Worm (Caenorhabditis elegans) whole organism, L1 larva: ENCODE measurements around the gene clr-1.

Experiments
- ces-1 ChIP-seq: fragments of 150-350 bp; optimal IDR thresholded peaks from 2 replicates; lab custom pipeline; 2014; ENCODE audit warnings: missing biosample characterization, missing genetic modification reagents, missing genetic modification characterization
- dsc-1 ChIP-seq: sonication (generic microtip); optimal IDR thresholded peaks from 2 replicates; lab custom pipeline; 2016; ENCODE audit warnings: mild to moderate bottlenecking, missing genetic modification characterization, missing compliant biosample characterization
- fos-1 ChIP-seq: fragments of 150-350 bp; optimal IDR thresholded peaks from 2 replicates; lab custom pipeline; 2014; ENCODE audit warnings: missing biosample characterization, missing genetic modification characterization
- lin-14 ChIP-seq: fragments of 200-800 bp; sonication (Bioruptor generic); optimal IDR thresholded peaks from 2 replicates; lab custom pipeline; 2018; ENCODE audit warnings: mild to moderate bottlenecking, missing genetic modification characterization, moderate library complexity, missing compliant biosample characterization
- lin-39 ChIP-seq: fragments of 150-350 bp; optimal IDR thresholded peaks from 2 replicates; lab custom pipeline; 2014; ENCODE audit warnings: missing biosample characterization, missing genetic modification reagents, missing genetic modification characterization
- nhr-11 ChIP-seq: fragments of 150-350 bp; optimal IDR thresholded peaks from 2 replicates; lab custom pipeline; 2014; ENCODE audit warnings: missing biosample characterization, missing genetic modification characterization
- nhr-12 ChIP-seq: sonication (generic microtip); optimal IDR thresholded peaks from 2 replicates; lab custom pipeline; 2017; ENCODE audit warnings: missing biosample characterization, missing genetic modification characterization
- nhr-20 ChIP-seq: sonication (generic microtip); optimal IDR thresholded peaks from 2 replicates; lab custom pipeline; 2016; ENCODE audit warnings: mild to moderate bottlenecking, missing genetic modification characterization, missing compliant biosample characterization
- nhr-76 ChIP-seq: sonication (generic microtip); optimal IDR thresholded peaks from 2 replicates; lab custom pipeline; 2017; ENCODE audit warnings: missing biosample characterization, missing genetic modification characterization
- nhr-84 ChIP-seq: sonication (generic microtip); optimal IDR thresholded peaks from 2 replicates; lab custom pipeline; 2017; ENCODE audit warnings: missing biosample characterization, missing genetic modification characterization
- pag-3 ChIP-seq: sonication (generic microtip); optimal IDR thresholded peaks from 2 replicates; lab custom pipeline; 2017; ENCODE audit warnings: missing genetic modification characterization, mild to moderate bottlenecking, missing compliant biosample characterization, antibody characterized with exemption, borderline replicate concordance; ENCODE audit not compliant: insufficient read depth
- unc-62 ChIP-seq: fragments of 150-350 bp; optimal IDR thresholded peaks from 2 replicates; lab custom pipeline; 2014; ENCODE audit warnings: missing biosample characterization, missing genetic modification reagents, missing genetic modification characterization
- ztf-11 ChIP-seq, 2 experiments: sonication (generic microtip); optimal IDR thresholded peaks; 2 replicates each; lab custom pipeline; 2016 to 2017; ENCODE audit warnings: missing genetic modification characterization in 2 of 2, missing biosample characterization in 1 of 2, missing compliant biosample characterization in 1 of 2

- no peak for TF ChIP-seq ztf-11 (tag; optimal IDR thresholded peaks at IDR 0.05; lab: Kevin White, UChicago)
- TF ChIP-seq nhr-11 (tag; lab: Kevin White, UChicago): no peak
- TF ChIP-seq unc-62 (GFP tag; lab: Kevin White, UChicago): no peak
- no peak for TF ChIP-seq lin-14 (GFP tag; lab: Kevin White, UChicago)
- TF ChIP-seq dsc-1: no peak
- TF ChIP-seq nhr-20 (tag; lab: Kevin White, UChicago): no peak
- TF ChIP-seq nhr-76 (tag; lab: Kevin White, UChicago): no peak
- no peak for TF ChIP-seq lin-39
- TF ChIP-seq fos-1 (tag; lab: Kevin White, UChicago): no peak
- TF ChIP-seq pag-3: no peak
- TF ChIP-seq nhr-12: no peak
- TF ChIP-seq ces-1 (GFP tag; lab: Kevin White, UChicago): no peak
- no peak for TF ChIP-seq nhr-84
Measured at ce11 chrII:5500470-5500869, 34.3 kb downstream of the clr-1 start, which contains the start of gene fzy-1.
